Worm (Caenorhabditis elegans): ENCODE data around the gene ulp-2.

ce11 chrII:4975311-4975710, 15.6 kb upstream of the ulp-2 start:
- TF ChIP-seq dmd-6 (GFP tag; IDR thresholded peaks at IDR 0.05) (no peak), nhr-237 (tag; optimal IDR thresholded peaks at IDR 0.05) (no peak), zag-1 (tag; optimal IDR thresholded peaks at IDR 0.05) (no peak), madf-5 (GFP tag; IDR thresholded peaks at IDR 0.05) (no peak), snpc-1.2 (GFP tag; IDR thresholded peaks at IDR 0.05) (no peak), nhr-28 (tag; optimal IDR thresholded peaks at IDR 0.05) (no peak), mdl-1 (tag; optimal IDR thresholded peaks at IDR 0.05) (no peak), vab-7 (GFP tag; IDR thresholded peaks at IDR 0.05) (no peak)
